Fruit fly (Drosophila melanogaster): Measurements from ENCODE around the gene Cog4.

Gene Cog4

dm6 chr2L:10516470-10517048 lies 28.1 kb upstream of the Cog4 start (continued):
- TF ChIP-seq CG8388 (GFP tag; optimal IDR thresholded peaks at IDR 0.05) (no peak), CG4820 (GFP tag; optimal IDR thresholded peaks at IDR 0.05) (no peak), Taf1 (GFP tag; IDR thresholded peaks at IDR 0.05) (no peak; the same call in 1 of the 2 replicates), CG11696 (GFP tag; IDR thresholded peaks at IDR 0.05) (no peak), wor (GFP tag; IDR thresholded peaks at IDR 0.05) (peak; percentile 33; the same call in 1 of the 2 replicates), slp2 (GFP tag; optimal IDR thresholded peaks at IDR 0.05) (peak; percentile 7), Vsx1 (GFP tag; optimal IDR thresholded peaks at IDR 0.05) (no peak), disco-r (GFP tag; optimal IDR thresholded peaks at IDR 0.05) (peak; percentile 24), Awh (GFP tag; IDR thresholded peaks at IDR 0.05) (0 out of 2 replicates have a peak, but pooled peaks have one; percentile 55), CG4730 (GFP tag; IDR thresholded peaks at IDR 0.05) (no peak), Scr (GFP tag; IDR thresholded peaks at IDR 0.05; ENCODE audit: partially characterized antibody) (no peak), BtbVII (GFP tag; optimal IDR thresholded peaks at IDR 0.05) (no peak), CG17385 (GFP tag; optimal IDR thresholded peaks at IDR 0.05) (peak; percentile 36), Adf1 (GFP tag; IDR thresholded peaks at IDR 0.05) (peak; percentile 93), slou (GFP tag; optimal IDR thresholded peaks at IDR 0.05) (no peak), ara (GFP tag; IDR thresholded peaks at IDR 0.05) (0 out of 2 replicates have a peak, but pooled peaks have one; percentile 26), bigmax (GFP tag; optimal IDR thresholded peaks at IDR 0.05) (no peak), ERR (GFP tag; optimal IDR thresholded peaks at IDR 0.05) (peak; percentile 50), prd (optimal IDR thresholded peaks at IDR 0.05) (no peak), prd (GFP tag; IDR thresholded peaks at IDR 0.05) (peak; percentile 27; the same call in 1 of the 3 replicates), luna (GFP tag; optimal IDR thresholded peaks at IDR 0.05) (no peak), CG30403 (GFP tag; optimal IDR thresholded peaks at IDR 0.05) (peak; percentile 53), vvl (GFP tag; IDR thresholded peaks at IDR 0.05) (peak; percentile 55), wek (GFP tag; optimal IDR thresholded peaks at IDR 0.05) (peak; percentile 35), Atf6 (GFP tag; IDR thresholded peaks at IDR 0.05) (peak; percentile 71; the same call in 1 of the 2 replicates), CG18011 (GFP tag; optimal IDR thresholded peaks at IDR 0.05) (peak; percentile 30), ase (GFP tag; IDR thresholded peaks at IDR 0.05) (no peak), kni (GFP tag; optimal IDR thresholded peaks at IDR 0.05) (no peak), CG4617 (GFP tag; optimal IDR thresholded peaks at IDR 0.05; ENCODE audit: borderline replicate concordance) (no peak), CG2889 (GFP tag; IDR thresholded peaks at IDR 0.05) (no peak), Doc3 (GFP tag; IDR thresholded peaks at IDR 0.05; ENCODE audit: partially characterized antibody) (no peak), jumu (GFP tag; optimal IDR thresholded peaks at IDR 0.05) (no peak), Hr3 (GFP tag; optimal IDR thresholded peaks at IDR 0.05) (peak; percentile 4), en (GFP tag; optimal IDR thresholded peaks at IDR 0.05) (peak; percentile 23), CG3838 (GFP tag; optimal IDR thresholded peaks at IDR 0.05) (no peak), tll (GFP tag; optimal IDR thresholded peaks at IDR 0.05) (no peak), emc (GFP tag; optimal IDR thresholded peaks at IDR 0.05) (no peak), Usf (GFP tag; optimal IDR thresholded peaks at IDR 0.05) (no peak), CG2202 (tag; optimal IDR thresholded peaks at IDR 0.05) (no peak), CG12236 (GFP tag; optimal IDR thresholded peaks at IDR 0.05) (no peak), Abd-B (GFP tag; optimal IDR thresholded peaks at IDR 0.05) (peak; percentile 8), CG16815 (GFP tag; optimal IDR thresholded peaks at IDR 0.05) (peak; percentile 14), CG1832 (GFP tag; optimal IDR thresholded peaks at IDR 0.05) (no peak), fu2 (GFP tag; optimal IDR thresholded peaks at IDR 0.05) (no peak), CG10321 (GFP tag; IDR thresholded peaks at IDR 0.05) (no peak), CG6175 (GFP tag; IDR thresholded peaks at IDR 0.05) (no peak), CG10267 (tag; optimal IDR thresholded peaks at IDR 0.05) (peak; percentile 10), Ets97D (GFP tag; optimal IDR thresholded peaks at IDR 0.05) (peak; percentile 4), CG12659 (GFP tag; optimal IDR thresholded peaks at IDR 0.05) (peak; percentile 68), ash1 (GFP tag; optimal IDR thresholded peaks at IDR 0.05) (no peak), CG14441 (GFP tag; IDR thresholded peaks at IDR 0.05) (peak; percentile 34)

Data from whole organism, embryonic.